Worm (Caenorhabditis elegans) whole organism, late embryonic: ENCODE data around the gene dro-1.

Source experiments
- C08G9.2 ChIP-seq: sonication (generic microtip); optimal IDR thresholded peaks from 2 replicates; lab custom pipeline; 2016; ENCODE audit warnings: mild to moderate bottlenecking, missing genetic modification characterization, moderate library complexity, missing compliant biosample characterization
- C38D4.7 ChIP-seq: fragments of 200-800 bp; sonication (Bioruptor generic); optimal IDR thresholded peaks from 2 replicates; lab custom pipeline; 2018; ENCODE audit warnings: mild to moderate bottlenecking, missing genetic modification characterization, moderate library complexity, missing compliant biosample characterization
- T23F11.4 ChIP-seq: fragments of 200-800 bp; sonication (Bioruptor generic); optimal IDR thresholded peaks from 2 replicates; lab custom pipeline; 2018; ENCODE audit warnings: mild to moderate bottlenecking, missing genetic modification characterization, missing compliant biosample characterization
- Y22D7AL.16 ChIP-seq: sonication (generic microtip); optimal IDR thresholded peaks from 2 replicates; lab custom pipeline; 2016; ENCODE audit warnings: missing genetic modification characterization, missing compliant biosample characterization
- ceh-18 ChIP-seq: sonication (generic microtip); optimal IDR thresholded peaks from 2 replicates; lab custom pipeline; 2016; ENCODE audit warnings: missing genetic modification characterization, missing compliant biosample characterization
- ceh-22 ChIP-seq: sonication (generic microtip); optimal IDR thresholded peaks from 2 replicates; lab custom pipeline; 2017; ENCODE audit warnings: missing biosample characterization, missing genetic modification characterization
- ceh-24 ChIP-seq: sonication (generic microtip); optimal IDR thresholded peaks from 2 replicates; lab custom pipeline; 2016; ENCODE audit warnings: mild to moderate bottlenecking, missing genetic modification characterization, missing compliant biosample characterization
- ceh-48 ChIP-seq: sonication (generic microtip); optimal IDR thresholded peaks from 2 replicates; lab custom pipeline; 2016; ENCODE audit warnings: missing genetic modification characterization, inconsistent platforms, missing compliant biosample characterization
- che-1 ChIP-seq: sonication (generic microtip); optimal IDR thresholded peaks from 2 replicates; lab custom pipeline; 2016; ENCODE audit warnings: mild to moderate bottlenecking, missing genetic modification characterization, missing compliant biosample characterization
- dve-1 ChIP-seq: sonication (generic microtip); optimal IDR thresholded peaks from 2 replicates; lab custom pipeline; 2017; ENCODE audit warnings: antibody characterized with exemption, mild to moderate bottlenecking, missing genetic modification characterization, missing compliant biosample characterization
- elt-4 ChIP-seq: sonication (generic microtip); optimal IDR thresholded peaks from 2 replicates; lab custom pipeline; 2016; ENCODE audit warnings: missing genetic modification characterization, missing compliant biosample characterization
- ets-4 ChIP-seq: sonication (generic microtip); optimal IDR thresholded peaks from 2 replicates; lab custom pipeline; 2016; ENCODE audit warnings: missing genetic modification characterization, missing compliant biosample characterization
- fkh-6 ChIP-seq: sonication (generic microtip); optimal IDR thresholded peaks from 2 replicates; lab custom pipeline; 2016; ENCODE audit warnings: missing genetic modification characterization, missing compliant biosample characterization
- gmeb-2 ChIP-seq: sonication (generic microtip); optimal IDR thresholded peaks from 2 replicates; lab custom pipeline; 2016; ENCODE audit warnings: missing genetic modification characterization, inconsistent platforms, missing compliant biosample characterization
- hlh-30 ChIP-seq: sonication (generic microtip); optimal IDR thresholded peaks from 2 replicates; lab custom pipeline; 2017; ENCODE audit warnings: antibody characterized with exemption, missing genetic modification characterization, missing compliant biosample characterization; ENCODE audit not compliant: insufficient read depth
- hlh-8 ChIP-seq: sonication (generic microtip); optimal IDR thresholded peaks from 2 replicates; lab custom pipeline; 2016; ENCODE audit warnings: missing genotype, missing genetic modification characterization, missing compliant biosample characterization
- lim-6 ChIP-seq: sonication (generic microtip); optimal IDR thresholded peaks from 2 replicates; lab custom pipeline; 2016; ENCODE audit warnings: missing genetic modification characterization, missing compliant biosample characterization
- lin-11 ChIP-seq: fragments of 200-800 bp; sonication (Bioruptor generic); optimal IDR thresholded peaks from 2 replicates; lab custom pipeline; 2018; ENCODE audit warnings: mild to moderate bottlenecking, missing genetic modification characterization, missing compliant biosample characterization
- nfya-1 ChIP-seq: sonication (generic microtip); optimal IDR thresholded peaks from 2 replicates; lab custom pipeline; 2017; ENCODE audit warnings: missing genetic modification characterization, mild to moderate bottlenecking, missing compliant biosample characterization, antibody characterized with exemption, moderate library complexity
- nhr-11 ChIP-seq: fragments of 150-350 bp; optimal IDR thresholded peaks from 2 replicates; lab custom pipeline; 2014; ENCODE audit warnings: missing biosample characterization, missing genetic modification characterization
- npax-4 ChIP-seq: sonication (generic microtip); optimal IDR thresholded peaks from 2 replicates; lab custom pipeline; 2016; ENCODE audit warnings: missing genetic modification characterization, missing compliant biosample characterization
- odd-2 ChIP-seq: sonication (generic microtip); optimal IDR thresholded peaks from 2 replicates; lab custom pipeline; 2017; ENCODE audit warnings: antibody characterized with exemption, mild to moderate bottlenecking, missing genetic modification characterization, missing compliant biosample characterization
- pag-3 ChIP-seq: sonication (generic microtip); optimal IDR thresholded peaks from 2 replicates; lab custom pipeline; 2016; ENCODE audit warnings: missing compliant biosample characterization, missing genetic modification characterization, borderline replicate concordance
- pax-1 ChIP-seq: fragments of 150-350 bp; optimal IDR thresholded peaks from 2 replicates; lab custom pipeline; 2014; ENCODE audit warnings: missing biosample characterization, missing genetic modification characterization
- pha-2 ChIP-seq: sonication (generic microtip); optimal IDR thresholded peaks from 2 replicates; lab custom pipeline; 2017; ENCODE audit warnings: mild to moderate bottlenecking, missing genetic modification characterization, missing compliant biosample characterization
- pha-4 ChIP-seq: fragments of 150-350 bp; optimal IDR thresholded peaks from 2 replicates; lab custom pipeline; 2018; ENCODE audit warnings: missing biosample characterization, missing genetic modification reagents, missing genetic modification characterization
- ref-2 ChIP-seq: sonication (generic microtip); optimal IDR thresholded peaks from 2 replicates; lab custom pipeline; 2016; ENCODE audit warnings: missing genetic modification characterization, missing compliant biosample characterization
- sdc-2 ChIP-seq: sonication (generic microtip); optimal IDR thresholded peaks from 2 replicates; lab custom pipeline; 2016; ENCODE audit warnings: missing genotype, missing genetic modification characterization, missing compliant biosample characterization
- sox-4 ChIP-seq: sonication (generic microtip); optimal IDR thresholded peaks from 2 replicates; lab custom pipeline; 2017; ENCODE audit warnings: mild to moderate bottlenecking, missing genetic modification characterization, inconsistent platforms, missing compliant biosample characterization
- syd-9 ChIP-seq: sonication (generic microtip); optimal IDR thresholded peaks from 2 replicates; lab custom pipeline; 2016; ENCODE audit warnings: mild to moderate bottlenecking, missing genetic modification characterization, moderate library complexity, missing compliant biosample characterization
- tbx-2 ChIP-seq: sonication (generic microtip); optimal IDR thresholded peaks from 2 replicates; lab custom pipeline; 2016; ENCODE audit warnings: missing genetic modification characterization, missing compliant biosample characterization
- ttx-3 ChIP-seq: sonication (generic microtip); optimal IDR thresholded peaks from 2 replicates; lab custom pipeline; 2016; ENCODE audit warnings: missing genetic modification reagents, missing genetic modification characterization, missing compliant biosample characterization
- zip-5 ChIP-seq: sonication (generic microtip); optimal IDR thresholded peaks from 2 replicates; lab custom pipeline; 2016; ENCODE audit warnings: missing genetic modification characterization, missing compliant biosample characterization

The dro-1 gene

ce11 chrIII:13310552-13310951 is 31.9 kb upstream of the dro-1 start:
- no peak for TF ChIP-seq pha-4 (tag; lab: Kevin White, UChicago)
- no peak for TF ChIP-seq pag-3 (tag; lab: Kevin White, UChicago)
- no peak for TF ChIP-seq C38D4.7 (GFP tag; lab: Kevin White, UChicago)
- no peak for TF ChIP-seq tbx-2 (tag; lab: Kevin White, UChicago)
- TF ChIP-seq ceh-18 (tag; lab: Kevin White, UChicago): no peak
- no peak for TF ChIP-seq ref-2 (tag; lab: Kevin White, UChicago)
- no peak for TF ChIP-seq gmeb-2
- no peak for TF ChIP-seq sox-4 (tag; lab: Kevin White, UChicago)
- TF ChIP-seq ets-4: no peak
- no peak for TF ChIP-seq zip-5
- no peak for TF ChIP-seq Y22D7AL.16 (tag; lab: Kevin White, UChicago)
- no peak for TF ChIP-seq pha-2 (tag; lab: Kevin White, UChicago)
- no peak for TF ChIP-seq fkh-6 (tag; lab: Kevin White, UChicago)
- TF ChIP-seq nhr-11 (tag; lab: Kevin White, UChicago): no peak
- no peak for TF ChIP-seq lim-6 (tag; lab: Kevin White, UChicago)
- no peak for TF ChIP-seq hlh-8
- TF ChIP-seq T23F11.4 (GFP tag; lab: Kevin White, UChicago): no peak
- no peak for TF ChIP-seq C08G9.2 (tag; lab: Kevin White, UChicago)
- TF ChIP-seq dve-1 (tag; lab: Kevin White, UChicago): no peak

ce11 chrIII:13313788-13314187 is 28.7 kb upstream of the dro-1 start, which contains the start of gene Y43F4B.10:
Gene Y43F4B.10 (plus strand): TSS chrIII:13314068.
- TF ChIP-seq pax-1 (tag; lab: Kevin White, UChicago) (peak; percentile 40), ceh-24 (tag; lab: Kevin White, UChicago) (no peak), nfya-1 (tag; lab: Kevin White, UChicago) (peak; percentile 10), C08G9.2 (tag; lab: Kevin White, UChicago) (no peak), ceh-48 (tag; lab: Kevin White, UChicago) (peak; percentile 77)

ce11 chrIII:13314636-13315035 is 27.8 kb upstream of the dro-1 start:
- no peak for TF ChIP-seq npax-4
- TF ChIP-seq pha-4 (tag; lab: Kevin White, UChicago): no peak
- no peak for TF ChIP-seq ttx-3 (tag; lab: Kevin White, UChicago)
- TF ChIP-seq elt-4 (tag; lab: Kevin White, UChicago): no peak
- TF ChIP-seq ets-4: no peak
- no peak for TF ChIP-seq nhr-11 (tag; lab: Kevin White, UChicago)
- TF ChIP-seq pha-2 (tag; lab: Kevin White, UChicago): no peak
- TF ChIP-seq odd-2 (tag; lab: Kevin White, UChicago): no peak
- TF ChIP-seq syd-9: no peak
- no peak for TF ChIP-seq lim-6 (tag; lab: Kevin White, UChicago)
- no peak for TF ChIP-seq lin-11
- TF ChIP-seq che-1 (tag; lab: Kevin White, UChicago): no peak

- TF ChIP-seq C08G9.2 (tag; lab: Kevin White, UChicago) (no peak), ceh-22 (tag; lab: Kevin White, UChicago) (no peak)
- TF ChIP-seq, all 69 proteins: peak for 0
These were observed 27.4 kb upstream of the dro-1 start, which contains the start of gene dph-7 for ce11 chrIII:13315071-13315470. Gene dph-7 (plus strand): TSS chrIII:13315123.

ce11 chrIII:13316935-13317334 is 25.5 kb upstream of the dro-1 start:
- TF ChIP-seq sdc-2 (tag; lab: Kevin White, UChicago) (no peak), zip-5 (no peak), hlh-30 (peak; percentile 51)
